Fruit fly (Drosophila melanogaster): ENCODE measurements around the gene CG33159.

The CG33159 gene

DNA sequence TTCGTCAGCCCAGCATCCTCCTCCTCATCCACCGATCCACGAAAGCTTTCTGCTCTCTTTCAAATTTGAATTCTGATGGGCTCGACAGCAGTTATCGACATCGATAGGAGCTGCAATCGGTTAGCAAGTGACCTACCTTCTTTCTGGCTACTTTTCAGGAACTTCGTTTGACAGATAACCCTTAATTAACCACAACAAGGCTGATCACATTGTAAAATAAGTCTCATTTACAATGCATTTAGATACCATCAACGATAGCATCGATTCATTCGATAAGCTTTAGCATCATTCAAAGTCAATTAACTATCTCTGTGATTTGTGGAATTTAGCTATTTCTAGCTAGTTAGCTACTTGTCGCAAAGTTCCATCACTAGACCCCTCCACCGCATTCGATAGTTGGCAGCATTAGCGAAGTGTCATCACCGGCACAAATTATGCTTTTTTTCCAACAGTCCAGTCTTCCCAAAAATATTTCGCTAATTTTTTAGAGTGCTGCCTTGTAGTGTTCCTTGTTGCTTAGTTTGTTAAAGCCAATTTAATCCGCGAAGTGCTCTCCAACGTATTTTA, 25.6 kb downstream of the CG33159 start, which contains the start of the genes MnM and Girdin (continued):
- TF ChIP-seq sc (optimal IDR thresholded peaks at IDR 0.05): no peak
- TF ChIP-seq sc (GFP tag; optimal IDR thresholded peaks at IDR 0.05): no peak
- TF ChIP-seq CG7556 (GFP tag; optimal IDR thresholded peaks at IDR 0.05): no peak
- no peak for TF ChIP-seq Asciz (GFP tag; optimal IDR thresholded peaks at IDR 0.05)
- no peak for TF ChIP-seq CG8478 (optimal IDR thresholded peaks at IDR 0.05)
- TF ChIP-seq amos (GFP tag; IDR thresholded peaks at IDR 0.05; ENCODE audit: partially characterized antibody): peak; percentile 79
- peak; percentile 64; the same call in 2 of the 3 replicates for TF ChIP-seq dysf (GFP tag; IDR thresholded peaks at IDR 0.05)
- TF ChIP-seq gcm (GFP tag; optimal IDR thresholded peaks at IDR 0.05): no peak
- TF ChIP-seq CG10209 (GFP tag; optimal IDR thresholded peaks at IDR 0.05): peak; percentile 56
- TF ChIP-seq CG1024 (GFP tag; IDR thresholded peaks at IDR 0.05): no peak
- TF ChIP-seq Bgb (GFP tag; IDR thresholded peaks at IDR 0.05; ENCODE audit: partially characterized antibody): peak; percentile 74
- TF ChIP-seq BEAF-32 (GFP tag; optimal IDR thresholded peaks at IDR 0.05): peak; percentile 96
- TF ChIP-seq Bteb2 (GFP tag; optimal IDR thresholded peaks at IDR 0.05): peak; percentile 69
- peak; percentile 68 for TF ChIP-seq Dref (GFP tag; IDR thresholded peaks at IDR 0.05)
- no peak for TF ChIP-seq fd64A (GFP tag; optimal IDR thresholded peaks at IDR 0.05)
- no peak for TF ChIP-seq CG43689 (GFP tag; IDR thresholded peaks at IDR 0.05)
- peak; percentile 55 for TF ChIP-seq CG5245 (GFP tag; optimal IDR thresholded peaks at IDR 0.05)
- no peak for TF ChIP-seq gce (GFP tag; IDR thresholded peaks at IDR 0.05)
- TF ChIP-seq CG6254 (GFP tag; optimal IDR thresholded peaks at IDR 0.05): no peak
- TF ChIP-seq hbn (GFP tag; IDR thresholded peaks at IDR 0.05; ENCODE audit: partially characterized antibody): peak; percentile 75
- TF ChIP-seq wor (GFP tag; IDR thresholded peaks at IDR 0.05): peak; percentile 24; the same call in 1 of the 2 replicates
- TF ChIP-seq Atf-2 (GFP tag; optimal IDR thresholded peaks at IDR 0.05): peak; percentile 70
- peak; percentile 91 for TF ChIP-seq D (optimal IDR thresholded peaks at IDR 0.05)
- no peak for TF ChIP-seq D (GFP tag; optimal IDR thresholded peaks at IDR 0.05)
- TF ChIP-seq sqz (GFP tag; optimal IDR thresholded peaks at IDR 0.05): no peak
- peak; percentile 71 for TF ChIP-seq CG13775 (GFP tag; optimal IDR thresholded peaks at IDR 0.05)
- peak; percentile 30; the same call in 1 of the 2 replicates for TF ChIP-seq ara (GFP tag; IDR thresholded peaks at IDR 0.05)
- TF ChIP-seq Sry-δ (GFP tag; optimal IDR thresholded peaks at IDR 0.05): peak; percentile 100
- no peak for TF ChIP-seq stc (GFP tag; IDR thresholded peaks at IDR 0.05)
- no peak for TF ChIP-seq kni (GFP tag; optimal IDR thresholded peaks at IDR 0.05)
- TF ChIP-seq toy (GFP tag; IDR thresholded peaks at IDR 0.05): no peak
- peak; percentile 75 for TF ChIP-seq CG12391 (tag; optimal IDR thresholded peaks at IDR 0.05)
- 0 out of 3 replicates have a peak, but pooled peaks have one; percentile 21 for TF ChIP-seq Aef1 (GFP tag; IDR thresholded peaks at IDR 0.05)
- TF ChIP-seq eyg (GFP tag; optimal IDR thresholded peaks at IDR 0.05): no peak
- no peak for TF ChIP-seq CG2889 (GFP tag; IDR thresholded peaks at IDR 0.05)
- no peak for TF ChIP-seq exex (tag; optimal IDR thresholded peaks at IDR 0.05)
- TF ChIP-seq chinmo (GFP tag; IDR thresholded peaks at IDR 0.05; ENCODE audit: partially characterized antibody): 0 out of 4 replicates have a peak, but pooled peaks have one; percentile 4
- no peak for TF ChIP-seq CG13894 (tag; optimal IDR thresholded peaks at IDR 0.05)
- TF ChIP-seq CG12659 (GFP tag; optimal IDR thresholded peaks at IDR 0.05): peak; percentile 82
- TF ChIP-seq cas (GFP tag; IDR thresholded peaks at IDR 0.05): 0 out of 2 replicates have a peak, but pooled peaks have one; percentile 19
- no peak for TF ChIP-seq CG11093 (GFP tag; IDR thresholded peaks at IDR 0.05)
- TF ChIP-seq caup (GFP tag; optimal IDR thresholded peaks at IDR 0.05; ENCODE audit: severe bottlenecking): no peak
- TF ChIP-seq CG32532 (GFP tag; IDR thresholded peaks at IDR 0.05): peak; percentile 53; the same call in 1 of the 2 replicates
- no peak for TF ChIP-seq odd (GFP tag; optimal IDR thresholded peaks at IDR 0.05)
- no peak for TF ChIP-seq jigr1 (GFP tag; IDR thresholded peaks at IDR 0.05)
- TF ChIP-seq Rfx (GFP tag; IDR thresholded peaks at IDR 0.05): peak; percentile 75
- no peak for TF ChIP-seq CG17359 (tag; optimal IDR thresholded peaks at IDR 0.05)
- TF ChIP-seq CG11695 (GFP tag; IDR thresholded peaks at IDR 0.05): no peak
- peak; percentile 32 for TF ChIP-seq CG18764 (GFP tag; optimal IDR thresholded peaks at IDR 0.05)
- TF ChIP-seq CG14667 (GFP tag; IDR thresholded peaks at IDR 0.05): no peak
- TF ChIP-seq CG1832 (GFP tag; optimal IDR thresholded peaks at IDR 0.05): no peak
